Worm (Caenorhabditis elegans) whole organism, L3 larva: ENCODE data around the gene F40G9.7.

Experiments
- ZK546.5 ChIP-seq: sonication (generic microtip); optimal IDR thresholded peaks from 2 replicates; lab custom pipeline; 2017; ENCODE audit warnings: missing biosample characterization, missing genetic modification characterization
- ama-1 ChIP-seq: fragments of 150-350 bp; optimal IDR thresholded peaks from 2 replicates; lab custom pipeline; 2018

ce11 chrIII:211387-211786 lies 45.9 kb downstream of the F40G9.7 start:
- no peak for TF ChIP-seq ZK546.5 (tag; lab: Kevin White, UChicago)
- no peak for TF ChIP-seq ama-1 (lab: Kevin White, UChicago)
